Worm (Caenorhabditis elegans): ENCODE results near the gene Y39A1A.3.

Y39A1A.3 gene

DNA sequence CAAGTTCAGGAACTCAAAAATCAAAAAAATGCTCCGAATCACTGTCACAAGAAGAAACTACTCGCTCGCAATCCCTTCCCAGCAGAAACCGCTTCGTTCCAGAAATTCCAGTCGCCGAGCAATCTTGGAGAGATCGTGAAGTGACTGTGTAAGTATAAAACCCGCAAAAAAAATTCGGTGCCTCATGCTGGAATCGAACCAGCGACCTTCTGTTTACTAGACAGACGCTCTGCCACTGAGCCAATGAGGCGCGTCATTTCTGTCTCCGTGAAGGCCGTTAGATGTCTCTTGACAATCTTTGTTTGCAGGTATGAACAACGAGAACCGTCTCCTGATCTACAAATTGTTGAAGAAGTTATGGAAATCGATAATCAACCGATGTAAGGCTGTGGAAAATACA lies 28.3 kb upstream of the Y39A1A.3 start (continued):
- peak; percentile 15 for TF ChIP-seq dsc-1 (tag; optimal IDR thresholded peaks at IDR 0.05)
- peak; percentile 6 for TF ChIP-seq tbx-2 (tag; optimal IDR thresholded peaks at IDR 0.05)
- no peak for TF ChIP-seq unc-86 (tag; optimal IDR thresholded peaks at IDR 0.05)
- TF ChIP-seq hlh-4 (tag; optimal IDR thresholded peaks at IDR 0.05) = no peak
- no peak for TF ChIP-seq pag-3 (tag; optimal IDR thresholded peaks at IDR 0.05; ENCODE audit: borderline replicate concordance, insufficient read depth)
- no peak for TF ChIP-seq aly-2 (tag; optimal IDR thresholded peaks at IDR 0.05)
- TF ChIP-seq efl-3 (GFP tag; optimal IDR thresholded peaks at IDR 0.05) = no peak
- peak in 1 of 2 experiments; percentile 36 for TF ChIP-seq mdl-1 (tag; optimal IDR thresholded peaks at IDR 0.05)
- no peak for TF ChIP-seq sptf-1 (tag; optimal IDR thresholded peaks at IDR 0.05)
- TF ChIP-seq mep-1 (tag; optimal IDR thresholded peaks at IDR 0.05) = peak; percentile 26
- TF ChIP-seq alr-1 (tag; optimal IDR thresholded peaks at IDR 0.05; ENCODE audit: borderline replicate concordance) = no peak
- TF ChIP-seq fkh-10 (GFP tag; optimal IDR thresholded peaks at IDR 0.05) = no peak
- no peak for TF ChIP-seq ceh-63 (GFP tag; optimal IDR thresholded peaks at IDR 0.05)
- no peak for TF ChIP-seq ces-1 (GFP tag; optimal IDR thresholded peaks at IDR 0.05)
- no peak for TF ChIP-seq skn-1 (tag; optimal IDR thresholded peaks at IDR 0.05)
- no peak for TF ChIP-seq Y116A8C.19 (tag; optimal IDR thresholded peaks at IDR 0.05; ENCODE audit: borderline replicate concordance)
- no peak for TF ChIP-seq fkh-8 (tag; optimal IDR thresholded peaks at IDR 0.05)
- no peak for TF ChIP-seq ceh-8 (GFP tag; optimal IDR thresholded peaks at IDR 0.05)
- TF ChIP-seq lin-14 (GFP tag; optimal IDR thresholded peaks at IDR 0.05) = no peak
- TF ChIP-seq nhr-19 (GFP tag; conservative IDR thresholded peaks at IDR 0.05) = peak; percentile 53
- no peak for TF ChIP-seq nhr-237 (tag; optimal IDR thresholded peaks at IDR 0.05)
- TF ChIP-seq nhr-12 (tag; optimal IDR thresholded peaks at IDR 0.05) = no peak
- TF ChIP-seq lin-35 (GFP tag; optimal IDR thresholded peaks at IDR 0.05) = peak; percentile 20 to 72
- TF ChIP-seq ztf-11 (tag; optimal IDR thresholded peaks at IDR 0.05) = no peak
- TF ChIP-seq F16B12.6 (tag; optimal IDR thresholded peaks at IDR 0.05) = no peak
- TF ChIP-seq snu-23 (GFP tag; optimal IDR thresholded peaks at IDR 0.05) = peak; percentile 65
- TF ChIP-seq fos-1 (tag; optimal IDR thresholded peaks at IDR 0.05) = no peak
- no peak for TF ChIP-seq ets-5 (GFP tag; IDR thresholded peaks at IDR 0.05)
- no peak for TF ChIP-seq nhr-76 (tag; optimal IDR thresholded peaks at IDR 0.05)
- peak; percentile 45 for TF ChIP-seq C16A3.4 (tag; optimal IDR thresholded peaks at IDR 0.05)
- peak; percentile 7 for TF ChIP-seq jun-1 (tag; optimal IDR thresholded peaks at IDR 0.05)
- no peak for TF ChIP-seq egl-27 (tag; optimal IDR thresholded peaks at IDR 0.05)
- no peak for TF ChIP-seq lin-15B (tag; optimal IDR thresholded peaks at IDR 0.05)

ce11 chrIII:10621208-10621607 lies 24.9 kb upstream of the Y39A1A.3 start, which contains the start of the genes lron-10 and hpr-9:
TSS of gene lron-10 (minus strand) at chrIII:10621369.
TSS of gene hpr-9 (plus strand) at chrIII:10621551.
- TF ChIP-seq aly-2 (tag; optimal IDR thresholded peaks at IDR 0.05) = peak; percentile 49
- peak; percentile 80 for TF ChIP-seq skn-1 (tag; optimal IDR thresholded peaks at IDR 0.05)
- TF ChIP-seq alr-1 (tag; optimal IDR thresholded peaks at IDR 0.05; ENCODE audit: borderline replicate concordance) = no peak
- peak; percentile 93 for TF ChIP-seq pax-3 (tag; optimal IDR thresholded peaks at IDR 0.05)
- TF ChIP-seq snpc-4 (tag; optimal IDR thresholded peaks at IDR 0.05) = peak; percentile 32
- TF ChIP-seq nhr-20 (tag; optimal IDR thresholded peaks at IDR 0.05) = peak; percentile 91
- TF ChIP-seq Y116A8C.19 (tag; optimal IDR thresholded peaks at IDR 0.05; ENCODE audit: borderline replicate concordance) = peak; percentile 87
- peak; percentile 17 for TF ChIP-seq hpl-2 (GFP tag; optimal IDR thresholded peaks at IDR 0.05)
- no peak for TF ChIP-seq egl-27 (tag; optimal IDR thresholded peaks at IDR 0.05)
- TF ChIP-seq sptf-1 (tag; optimal IDR thresholded peaks at IDR 0.05) = no peak
- peak; percentile 98 for TF ChIP-seq nhr-85 (tag)
- TF ChIP-seq lir-3 (tag; optimal IDR thresholded peaks at IDR 0.05; ENCODE audit: poor library complexity) = peak; percentile 97
- peak; percentile 77 for TF ChIP-seq efl-3 (GFP tag; optimal IDR thresholded peaks at IDR 0.05)
- TF ChIP-seq egl-13 (tag; optimal IDR thresholded peaks at IDR 0.05) = peak; percentile 85
- TF ChIP-seq efl-1 (optimal IDR thresholded peaks at IDR 0.05) = peak; percentile 74 to 84
- TF ChIP-seq efl-1 (GFP tag; optimal IDR thresholded peaks at IDR 0.05 in 1 of 2) = peak; percentile 85 to 98
- TF ChIP-seq mab-9 (GFP tag; IDR thresholded peaks at IDR 0.05) = peak; percentile 90
- peak; percentile 93 for TF ChIP-seq C04F5.9 (tag; optimal IDR thresholded peaks at IDR 0.05)
- peak; percentile 95 for TF ChIP-seq nhr-71 (tag; optimal IDR thresholded peaks at IDR 0.05)
- no peak for TF ChIP-seq pag-3 (tag; optimal IDR thresholded peaks at IDR 0.05; ENCODE audit: borderline replicate concordance, insufficient read depth)
- TF ChIP-seq lin-13 (GFP tag; optimal IDR thresholded peaks at IDR 0.05) = peak; percentile 77
- peak; percentile 87 for TF ChIP-seq nhr-19 (GFP tag; conservative IDR thresholded peaks at IDR 0.05)
- TF ChIP-seq F16B12.6 (tag; optimal IDR thresholded peaks at IDR 0.05) = peak; percentile 45
- TF ChIP-seq mep-1 (tag; optimal IDR thresholded peaks at IDR 0.05) = peak; percentile 50
- TF ChIP-seq isw-1 (GFP tag; IDR thresholded peaks at IDR 0.05) = peak; percentile 56; the same call in 1 of the 2 replicates
- TF ChIP-seq sup-37 (GFP tag; optimal IDR thresholded peaks at IDR 0.05) = peak; percentile 47
- peak; percentile 22 for TF ChIP-seq C34B4.2 (tag; optimal IDR thresholded peaks at IDR 0.05)
- TF ChIP-seq blmp-1 (tag; optimal IDR thresholded peaks at IDR 0.05) = peak; percentile 91
- no peak for TF ChIP-seq pqm-1 (tag; optimal IDR thresholded peaks at IDR 0.05)
- TF ChIP-seq ceh-63 (GFP tag; optimal IDR thresholded peaks at IDR 0.05) = no peak

Measured in whole organism, L1 larva.